Worm (Caenorhabditis elegans) whole organism, early embryonic: ENCODE measurements around the gene F47G3.4.

Experiments used
- B0310.2 ChIP-seq: sonication (generic microtip); optimal IDR thresholded peaks from 2 replicates; lab custom pipeline; 2016; ENCODE audit warnings: mild to moderate bottlenecking, missing genetic modification characterization, missing compliant biosample characterization
- F13C5.2 ChIP-seq: sonication (generic microtip); optimal IDR thresholded peaks from 2 replicates; lab custom pipeline; 2017; ENCODE audit warnings: mild to moderate bottlenecking, missing genetic modification characterization, inconsistent platforms, missing compliant biosample characterization
- aly-1 ChIP-seq: sonication (generic microtip); optimal IDR thresholded peaks from 2 replicates; lab custom pipeline; 2016; ENCODE audit warnings: missing genetic modification characterization, missing compliant biosample characterization
- ama-1 ChIP-seq: fragments of 150-350 bp; optimal IDR thresholded peaks from 2 replicates; lab custom pipeline; 2014
- ceh-13 ChIP-seq: fragments of 200-800 bp; sonication (Bioruptor generic); optimal IDR thresholded peaks from 2 replicates; lab custom pipeline; 2018; ENCODE audit warnings: mild to moderate bottlenecking, missing genetic modification characterization, missing compliant biosample characterization
- ceh-36 ChIP-seq: sonication (generic microtip); optimal IDR thresholded peaks from 2 replicates; lab custom pipeline; 2016; ENCODE audit warnings: missing genetic modification characterization, inconsistent platforms, missing compliant biosample characterization
- ets-7 ChIP-seq: sonication (generic microtip); optimal IDR thresholded peaks from 2 replicates; lab custom pipeline; 2016; ENCODE audit warnings: missing genotype, missing genetic modification characterization, missing compliant biosample characterization
- hnd-1 ChIP-seq: sonication (generic microtip); optimal IDR thresholded peaks from 2 replicates; lab custom pipeline; 2016; ENCODE audit warnings: missing genetic modification characterization, missing compliant biosample characterization
- pes-1 ChIP-seq: fragments of 200-800 bp; sonication (Bioruptor generic); IDR thresholded peaks from 2 replicates; pipeline ENCODE4 v1.3.6; 2022; ENCODE audit warnings: missing genetic modification reagents, missing genetic modification characterization, missing compliant biosample characterization
- sea-1 ChIP-seq: fragments of 200-800 bp; sonication (Bioruptor generic); conservative IDR thresholded peaks from 2 replicates; pipeline ENCODE4 v1.3.6; 2022; ENCODE audit warnings: missing genetic modification characterization, missing compliant biosample characterization
- tbx-11 ChIP-seq: fragments of 200-800 bp; sonication (Bioruptor generic); IDR thresholded peaks from 2 replicates; pipeline ENCODE4 v1.3.6; 2022; ENCODE audit warnings: missing genetic modification characterization, missing compliant biosample characterization

- TF ChIP-seq ets-7: no peak
- no peak for TF ChIP-seq ama-1 (lab: Kevin White, UChicago)
- no peak for TF ChIP-seq ceh-13 (GFP tag; lab: Kevin White, UChicago)
- TF ChIP-seq hnd-1 (tag; lab: Kevin White, UChicago): no peak
- no peak for TF ChIP-seq B0310.2 (tag; lab: Kevin White, UChicago)
- no peak for TF ChIP-seq ceh-36 (tag; lab: Kevin White, UChicago)
- no peak for TF ChIP-seq F13C5.2 (tag; lab: Kevin White, UChicago)
- TF ChIP-seq pes-1: no peak
- TF ChIP-seq sea-1 (GFP tag; lab: Robert Waterston, UW): no peak
- no peak for TF ChIP-seq tbx-11 (GFP tag; lab: Robert Waterston, UW)
- no peak for TF ChIP-seq aly-1 (tag; lab: Kevin White, UChicago)
Observed at ce11 chrX:2380818-2381217, 564 bp upstream of the F47G3.4 start.
